Worm (Caenorhabditis elegans) whole organism, midembryonic: ENCODE measurements around the gene T21C12.4.

Experiments
- T22C8.4 ChIP-seq: fragments of 200-800 bp; sonication (Bioruptor generic); IDR thresholded peaks from 2 replicates; pipeline ENCODE4 v1.3.6; 2022; ENCODE audit warnings: missing genetic modification characterization, missing compliant biosample characterization
- cog-1 ChIP-seq: sonication (generic microtip); optimal IDR thresholded peaks from 2 replicates; lab custom pipeline; 2016; ENCODE audit warnings: missing genetic modification characterization, missing compliant biosample characterization
- flt-1 ChIP-seq: fragments of 200-800 bp; sonication (Bioruptor generic); IDR thresholded peaks from 2 replicates; pipeline ENCODE4 v1.3.6; 2022; ENCODE audit warnings: missing genetic modification characterization, missing compliant biosample characterization
- klf-2 ChIP-seq: fragments of 200-800 bp; sonication (Bioruptor generic); conservative IDR thresholded peaks from 2 replicates; pipeline ENCODE4 v1.3.6; 2022; ENCODE audit warnings: missing genetic modification reagents, missing genetic modification characterization, missing compliant biosample characterization
- med-1 ChIP-seq: sonication (generic microtip); optimal IDR thresholded peaks from 2 replicates; lab custom pipeline; 2017; ENCODE audit warnings: missing genetic modification characterization, mild to moderate bottlenecking, missing compliant biosample characterization, antibody characterized with exemption, missing genetic modification reagents; ENCODE audit not compliant: insufficient read depth
- ref-1 ChIP-seq: fragments of 200-800 bp; sonication (Bioruptor generic); conservative IDR thresholded peaks from 2 replicates; pipeline ENCODE4 v1.3.6; 2022; ENCODE audit warnings: missing genetic modification reagents, missing genetic modification characterization, missing compliant biosample characterization
- tab-1 ChIP-seq: fragments of 200-800 bp; sonication (Bioruptor generic); IDR thresholded peaks from 2 replicates; pipeline ENCODE4 v1.3.6; 2022; ENCODE audit warnings: missing genetic modification characterization, missing compliant biosample characterization
- ztf-23 ChIP-seq: fragments of 200-800 bp; sonication (Bioruptor generic); IDR thresholded peaks from 2 replicates; pipeline ENCODE4 v1.3.6; 2022; ENCODE audit warnings: missing genetic modification reagents, missing genetic modification characterization, missing compliant biosample characterization
- ztf-29 ChIP-seq: fragments of 200-800 bp; sonication (Bioruptor generic); IDR thresholded peaks from 2 replicates; pipeline ENCODE4 v1.3.6; 2022; ENCODE audit warnings: missing genetic modification reagents, missing genetic modification characterization, missing compliant biosample characterization

The T21C12.4 gene

DNA sequence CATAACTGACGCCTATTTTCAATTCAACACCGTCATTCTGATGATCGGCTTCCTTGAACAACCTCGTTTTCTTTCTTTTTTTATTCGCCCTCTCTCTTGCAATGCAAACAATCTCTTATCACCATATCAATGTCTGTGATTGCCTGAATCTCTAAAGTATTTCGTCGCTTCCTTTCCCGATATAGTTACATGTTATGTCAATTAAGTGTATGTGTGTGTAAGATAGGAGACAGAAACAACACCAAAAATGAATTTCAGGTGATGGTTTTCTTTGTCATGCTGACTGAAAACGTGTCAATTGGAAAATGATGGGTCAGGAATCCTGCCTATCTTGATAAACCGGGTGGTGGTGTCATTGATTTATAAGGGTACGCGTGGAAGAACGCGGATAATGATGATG, 24.5 kb downstream of the T21C12.4 start:
- TF ChIP-seq tab-1 = no peak
- no peak for TF ChIP-seq klf-2 (GFP tag; lab: Robert Waterston, UW)
- no peak for TF ChIP-seq cog-1 (tag; lab: Kevin White, UChicago)
- TF ChIP-seq T22C8.4 (GFP tag; lab: Robert Waterston, UW) = no peak
- TF ChIP-seq ztf-23 (GFP tag; lab: Robert Waterston, UW) = no peak
- no peak for TF ChIP-seq med-1 (GFP tag; lab: Kevin White, UChicago)
- TF ChIP-seq ref-1 (GFP tag; lab: Robert Waterston, UW) = no peak
- TF ChIP-seq flt-1 (GFP tag; lab: Robert Waterston, UW) = no peak
- TF ChIP-seq ztf-29 (GFP tag; lab: Robert Waterston, UW) = no peak

DNA sequence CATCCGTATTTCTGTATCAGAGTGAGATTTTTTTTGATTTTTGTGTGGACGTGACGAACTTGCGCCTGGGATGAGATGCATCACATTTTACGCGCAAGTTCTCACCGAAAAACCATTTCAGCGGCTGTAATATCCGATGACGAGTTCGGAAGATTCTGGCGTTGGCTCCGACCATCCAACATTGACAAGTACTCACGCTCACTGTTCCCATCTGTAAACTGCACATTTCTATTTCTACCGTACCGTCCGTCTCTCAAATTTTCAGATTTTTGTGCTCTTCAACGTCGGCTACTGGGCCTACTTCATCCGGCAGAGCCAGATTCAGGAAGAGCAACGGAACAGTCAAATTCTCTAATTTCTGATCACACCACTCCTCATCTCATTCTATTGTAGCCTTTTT, 30.4 kb downstream of the T21C12.4 start:
- TF ChIP-seq klf-2 (GFP tag; lab: Robert Waterston, UW) (no peak), med-1 (GFP tag; lab: Kevin White, UChicago) (no peak), ztf-29 (GFP tag; lab: Robert Waterston, UW) (no peak), flt-1 (GFP tag; lab: Robert Waterston, UW) (no peak)

DNA sequence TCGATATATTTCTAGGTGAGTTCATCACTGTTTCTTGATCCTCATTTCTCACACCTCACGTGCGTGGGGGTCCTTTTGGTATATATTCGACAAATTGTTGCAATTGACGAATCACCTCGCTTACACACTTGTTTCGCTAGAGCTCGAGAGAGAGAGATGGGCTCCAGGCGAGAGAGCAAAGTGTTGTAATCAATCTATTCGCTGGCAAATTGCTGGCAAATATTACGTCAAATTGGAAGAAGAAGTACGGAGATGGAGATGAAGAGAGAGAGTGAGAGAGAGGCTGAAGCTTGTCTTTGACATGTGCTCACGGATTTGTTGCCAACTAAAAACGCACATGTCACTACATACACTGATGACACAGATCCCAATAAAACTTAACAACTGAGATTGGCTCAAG, 31.9 kb downstream of the T21C12.4 start:
- TF ChIP-seq T22C8.4 (GFP tag; lab: Robert Waterston, UW) = no peak
- no peak for TF ChIP-seq cog-1 (tag; lab: Kevin White, UChicago)
- TF ChIP-seq ref-1 (GFP tag; lab: Robert Waterston, UW) = no peak
- TF ChIP-seq ztf-29 (GFP tag; lab: Robert Waterston, UW) = no peak
- no peak for TF ChIP-seq klf-2 (GFP tag; lab: Robert Waterston, UW)
- TF ChIP-seq tab-1 = no peak
- TF ChIP-seq ztf-23 (GFP tag; lab: Robert Waterston, UW) = no peak
- no peak for TF ChIP-seq med-1 (GFP tag; lab: Kevin White, UChicago)
- no peak for TF ChIP-seq flt-1 (GFP tag; lab: Robert Waterston, UW)

DNA sequence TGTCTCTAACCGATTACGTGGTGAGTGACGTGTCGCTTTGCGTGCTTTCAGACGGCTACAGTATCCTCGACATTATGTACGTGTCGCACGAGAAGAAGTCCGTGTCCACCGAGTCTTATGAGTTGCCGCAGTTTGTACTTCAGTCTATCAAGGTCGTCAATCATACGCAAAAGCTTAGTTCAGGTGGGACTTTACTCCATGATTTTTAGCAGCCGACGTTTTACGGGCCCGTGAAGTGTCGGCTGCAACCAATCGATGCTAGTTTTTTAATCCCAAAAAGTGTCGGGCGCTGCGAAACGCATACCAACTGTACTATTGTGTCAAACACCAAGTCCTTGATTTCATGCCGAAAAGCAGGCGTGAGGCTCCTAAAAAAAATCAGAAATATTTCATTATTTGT, 33.0 kb downstream of the T21C12.4 start:
- TF ChIP-seq med-1 (GFP tag; lab: Kevin White, UChicago) = no peak
- no peak for TF ChIP-seq T22C8.4 (GFP tag; lab: Robert Waterston, UW)
- no peak for TF ChIP-seq tab-1
- no peak for TF ChIP-seq ref-1 (GFP tag; lab: Robert Waterston, UW)
- TF ChIP-seq ztf-23 (GFP tag; lab: Robert Waterston, UW) = no peak
- no peak for TF ChIP-seq cog-1 (tag; lab: Kevin White, UChicago)

DNA sequence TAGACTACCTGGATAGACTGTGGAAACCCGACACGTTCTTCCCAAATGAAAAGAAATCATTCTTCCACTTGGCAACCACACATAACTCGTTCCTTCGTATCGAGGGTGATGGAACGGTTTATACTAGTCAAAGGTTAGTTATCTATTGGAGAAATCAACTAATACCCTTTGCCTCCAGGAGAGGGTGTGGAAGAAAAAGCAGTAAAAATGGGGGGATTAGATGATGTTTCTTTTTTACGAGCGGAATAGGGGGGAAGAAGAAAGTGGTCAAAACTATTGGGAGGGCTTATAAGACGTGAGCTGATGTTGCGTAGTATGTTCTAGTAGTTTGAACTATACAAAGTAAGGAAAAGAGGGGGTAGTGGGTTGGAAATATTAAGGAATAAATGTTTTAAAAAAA, 34.8 kb downstream of the T21C12.4 start:
- no peak for TF ChIP-seq ztf-29 (GFP tag; lab: Robert Waterston, UW)
- no peak for TF ChIP-seq T22C8.4 (GFP tag; lab: Robert Waterston, UW)
- TF ChIP-seq cog-1 (tag; lab: Kevin White, UChicago) = no peak
- TF ChIP-seq flt-1 (GFP tag; lab: Robert Waterston, UW) = no peak
- no peak for TF ChIP-seq med-1 (GFP tag; lab: Kevin White, UChicago)
- TF ChIP-seq ztf-23 (GFP tag; lab: Robert Waterston, UW) = no peak
- no peak for TF ChIP-seq ref-1 (GFP tag; lab: Robert Waterston, UW)
- TF ChIP-seq klf-2 (GFP tag; lab: Robert Waterston, UW) = no peak
- TF ChIP-seq tab-1 = no peak

DNA sequence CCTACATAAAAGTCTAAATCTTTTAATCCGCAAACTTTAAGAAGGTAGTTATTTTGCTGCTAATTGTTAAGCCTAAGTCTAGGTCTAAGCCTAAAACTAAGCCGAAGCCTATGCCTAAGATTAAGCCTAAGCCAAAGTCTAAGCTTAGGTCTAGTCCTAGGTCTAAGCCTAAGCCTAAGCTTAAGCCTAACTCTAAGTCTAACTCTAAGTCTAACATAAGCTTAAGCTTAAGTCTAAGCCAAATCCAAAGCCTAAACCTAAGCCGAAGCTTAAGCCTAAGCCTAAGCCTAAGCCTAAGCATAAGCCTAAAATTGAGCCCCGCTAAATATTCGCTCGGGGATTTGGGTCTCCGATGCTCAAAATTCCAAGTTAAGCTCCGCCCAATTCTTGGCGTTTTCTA, 36.6 kb downstream of the T21C12.4 start:
- no peak for TF ChIP-seq T22C8.4 (GFP tag; lab: Robert Waterston, UW)
- TF ChIP-seq med-1 (GFP tag; lab: Kevin White, UChicago) = no peak
- peak; percentile 14; the same call in 1 of the 2 replicates for TF ChIP-seq ztf-29 (GFP tag; lab: Robert Waterston, UW)
- TF ChIP-seq cog-1 (tag; lab: Kevin White, UChicago) = no peak
- TF ChIP-seq ztf-23 (GFP tag; lab: Robert Waterston, UW) = no peak
- no peak for TF ChIP-seq klf-2 (GFP tag; lab: Robert Waterston, UW)
- TF ChIP-seq tab-1 = no peak
- no peak for TF ChIP-seq flt-1 (GFP tag; lab: Robert Waterston, UW)

DNA sequence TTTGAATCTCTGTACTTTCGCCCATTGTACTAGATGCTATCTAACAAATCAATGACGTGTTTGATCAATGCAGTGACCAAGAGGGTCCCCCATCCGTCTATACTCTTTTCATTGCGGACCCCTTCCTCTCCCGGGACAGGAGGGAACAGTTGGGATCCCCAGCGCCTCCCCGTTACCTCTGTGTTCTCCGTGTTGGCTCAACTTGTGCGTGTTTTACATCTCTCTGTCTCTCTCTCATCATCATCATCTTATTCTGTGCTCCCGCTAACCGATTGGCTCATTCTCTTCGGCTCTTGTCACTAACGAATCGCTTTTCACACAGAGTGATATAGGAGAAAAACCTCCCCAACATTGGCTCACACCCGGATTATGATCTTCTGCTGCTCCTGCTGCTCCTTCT, 37.3 kb downstream of the T21C12.4 start, which contains the start of gene unc-49:
TSS of gene unc-49 (plus strand) at position 240 of the 400 bp plus-strand sequence.
- TF ChIP-seq T22C8.4 (GFP tag; lab: Robert Waterston, UW) (no peak), ztf-29 (GFP tag; lab: Robert Waterston, UW) (no peak), tab-1 (no peak), cog-1 (tag; lab: Kevin White, UChicago) (no peak), flt-1 (GFP tag; lab: Robert Waterston, UW) (no peak), ztf-23 (GFP tag; lab: Robert Waterston, UW) (no peak), ref-1 (GFP tag; lab: Robert Waterston, UW) (no peak), klf-2 (GFP tag; lab: Robert Waterston, UW) (no peak), med-1 (GFP tag; lab: Kevin White, UChicago) (no peak)

DNA sequence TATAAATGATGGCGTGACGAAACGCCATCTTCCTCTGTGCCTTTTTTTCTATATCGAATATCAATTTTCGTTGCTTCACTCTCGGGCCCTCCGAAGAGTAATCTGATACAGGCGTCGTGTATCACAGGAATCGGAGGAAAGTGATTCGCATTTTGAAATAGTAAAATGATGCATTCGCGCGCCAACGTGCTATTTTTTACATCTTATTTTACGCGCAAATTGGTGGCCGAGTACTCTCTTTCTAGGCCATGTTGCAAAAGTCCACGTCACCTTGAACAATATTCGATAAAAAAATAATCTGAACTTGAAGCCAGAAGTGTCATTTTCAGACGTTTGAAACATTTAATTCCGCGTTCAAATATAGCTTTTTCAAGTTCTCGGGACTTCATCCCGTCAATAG, 38.2 kb downstream of the T21C12.4 start:
- TF ChIP-seq klf-2 (GFP tag; lab: Robert Waterston, UW) (no peak), ztf-29 (GFP tag; lab: Robert Waterston, UW) (no peak), med-1 (GFP tag; lab: Kevin White, UChicago) (no peak), T22C8.4 (GFP tag; lab: Robert Waterston, UW) (no peak), flt-1 (GFP tag; lab: Robert Waterston, UW) (no peak), tab-1 (no peak), ref-1 (GFP tag; lab: Robert Waterston, UW) (no peak), ztf-23 (GFP tag; lab: Robert Waterston, UW) (no peak), cog-1 (tag; lab: Kevin White, UChicago) (no peak)

- TF ChIP-seq ztf-23 (GFP tag; lab: Robert Waterston, UW) = no peak
- no peak for TF ChIP-seq ztf-29 (GFP tag; lab: Robert Waterston, UW)
- no peak for TF ChIP-seq klf-2 (GFP tag; lab: Robert Waterston, UW)
- no peak for TF ChIP-seq cog-1 (tag; lab: Kevin White, UChicago)
- TF ChIP-seq tab-1 = no peak
- no peak for TF ChIP-seq med-1 (GFP tag; lab: Kevin White, UChicago)
- no peak for TF ChIP-seq T22C8.4 (GFP tag; lab: Robert Waterston, UW)
- no peak for TF ChIP-seq flt-1 (GFP tag; lab: Robert Waterston, UW)
- no peak for TF ChIP-seq ref-1 (GFP tag; lab: Robert Waterston, UW)
Measured at ce11 chrIII:10518884-10519283, 38.9 kb downstream of the T21C12.4 start.
